Worm (Caenorhabditis elegans): Measurements from ENCODE around the gene nhr-116.
A peak's percentile ranks its signal among the peaks of the same experiment; 100 is the strongest.

nhr-116 gene

ce11 chrV:16882260-16882918 lies 29.6 kb upstream of the nhr-116 start, which contains the start of the genes F09C6.11 and F09C6.12:
Gene F09C6.11 (minus strand): TSS chrV:16882310.
Gene F09C6.12 (plus strand): TSS chrV:16882868.
- TF ChIP-seq nhr-48 (tag; optimal IDR thresholded peaks at IDR 0.05) (no peak), ztf-7 (tag; optimal IDR thresholded peaks at IDR 0.05) (no peak), pha-4 (GFP tag; IDR thresholded peaks at IDR 0.05) (no peak), pha-4 (tag; optimal IDR thresholded peaks at IDR 0.05) (peak; percentile 27), nhr-25 (tag; optimal IDR thresholded peaks at IDR 0.05; ENCODE audit: borderline replicate concordance, insufficient read depth) (no peak), aha-1 (tag) (no peak), nhr-111 (GFP tag; optimal IDR thresholded peaks at IDR 0.05) (no peak), cey-2 (tag; optimal IDR thresholded peaks at IDR 0.05; ENCODE audit: borderline replicate concordance, insufficient read depth) (no peak)

- TF ChIP-seq unc-62 (GFP tag; optimal IDR thresholded peaks at IDR 0.05 in 1 of 2) (peak in 1 of 2 experiments; percentile 6), unc-62 (tag; optimal IDR thresholded peaks at IDR 0.05) (no peak), ZK546.5 (tag; optimal IDR thresholded peaks at IDR 0.05) (no peak)
Measured at ce11 chrV:16884744-16885143, 27.3 kb upstream of the nhr-116 start, which contains the start of gene F09C6.13. Gene F09C6.13 (plus strand): TSS chrV:16885044.

ce11 chrV:16888788-16889325 lies 23.2 kb upstream of the nhr-116 start, which contains the start of the genes ifas-2 and fbxa-44:
Gene ifas-2 (minus strand): TSS chrV:16888888.
Gene fbxa-44 (plus strand): TSS chrV:16889275.
- no peak for TF ChIP-seq fkh-10 (GFP tag; optimal IDR thresholded peaks at IDR 0.05)
- no peak for TF ChIP-seq spr-1 (tag; optimal IDR thresholded peaks at IDR 0.05)
- no peak for TF ChIP-seq lin-15B (tag; optimal IDR thresholded peaks at IDR 0.05)
- no peak for TF ChIP-seq T26A8.4 (GFP tag; IDR thresholded peaks at IDR 0.05)
- no peak for TF ChIP-seq zip-2 (tag; optimal IDR thresholded peaks at IDR 0.05)
- TF ChIP-seq hmg-1.1 (GFP tag; IDR thresholded peaks at IDR 0.05) = no peak
- no peak for TF ChIP-seq mxl-2 (GFP tag; conservative IDR thresholded peaks at IDR 0.05)
- TF ChIP-seq dpl-1 (GFP tag; optimal IDR thresholded peaks at IDR 0.05) = no peak
- TF ChIP-seq madf-9 (GFP tag; conservative IDR thresholded peaks at IDR 0.05) = no peak
- TF ChIP-seq madf-5 (GFP tag; IDR thresholded peaks at IDR 0.05) = no peak
- TF ChIP-seq sdz-12 (GFP tag; optimal IDR thresholded peaks at IDR 0.05) = no peak

DNA sequence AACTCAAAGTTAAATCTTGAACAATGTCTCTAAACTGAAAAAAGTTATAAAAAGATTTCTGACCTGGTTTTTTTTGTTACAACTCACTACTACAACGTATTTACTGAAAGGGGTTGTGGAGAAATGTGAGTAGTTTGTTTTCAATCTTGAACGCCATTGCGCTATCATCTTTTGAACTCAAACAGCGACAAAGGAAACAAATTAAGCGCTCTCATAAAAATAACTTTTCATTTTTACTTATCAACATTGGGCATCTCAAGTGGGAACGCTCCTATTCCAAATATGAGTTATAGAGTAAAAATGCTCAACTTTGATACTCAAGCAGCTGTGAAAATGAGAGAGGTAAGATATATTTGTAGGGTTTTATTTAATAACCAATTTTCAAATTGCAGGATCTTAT lies 18.6 kb upstream of the nhr-116 start, which contains the start of gene F09C6.15:
Gene F09C6.15, plus strand, starts transcription at position 301 of the 400 bp plus-strand sequence.
- TF ChIP-seq daf-8 (GFP tag; IDR thresholded peaks at IDR 0.05) (no peak), lin-38 (GFP tag; IDR thresholded peaks at IDR 0.05) (no peak), unc-130 (GFP tag; optimal IDR thresholded peaks at IDR 0.05) (no peak)

DNA sequence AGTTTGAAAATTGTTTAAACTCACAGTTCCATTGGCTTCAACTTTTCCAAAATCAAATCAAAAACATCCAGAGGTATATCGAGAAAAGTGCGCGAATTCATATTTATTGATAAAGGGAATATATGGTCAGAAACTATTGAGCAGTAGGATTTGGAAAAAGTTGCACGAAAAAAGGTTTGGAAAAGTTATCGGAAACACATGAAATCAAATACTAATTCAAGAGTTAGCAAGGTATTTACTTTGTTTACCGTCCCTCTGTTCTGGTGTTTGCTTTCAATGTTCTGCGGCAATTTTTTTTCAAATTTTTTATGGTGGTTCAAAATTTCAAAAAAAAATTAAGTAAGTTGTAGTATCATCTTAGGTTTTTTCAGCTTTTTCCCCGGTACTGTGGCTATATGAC lies 12.7 kb upstream of the nhr-116 start, which contains the start of gene fbxa-45:
Gene fbxa-45, minus strand, starts transcription at position 101 of the 400 bp plus-strand sequence.
- TF ChIP-seq hlh-11 (tag; optimal IDR thresholded peaks at IDR 0.05) (no peak), mep-1 (tag; optimal IDR thresholded peaks at IDR 0.05) (no peak), lim-7 (GFP tag; IDR thresholded peaks at IDR 0.05) (no peak), ceh-32 (tag; optimal IDR thresholded peaks at IDR 0.05; ENCODE audit: poor library complexity) (no peak), hmg-1.1 (GFP tag; IDR thresholded peaks at IDR 0.05) (no peak), gei-8 (GFP tag; optimal IDR thresholded peaks at IDR 0.05) (no peak), ama-1 (optimal IDR thresholded peaks at IDR 0.05) (no peak), nhr-6 (tag; optimal IDR thresholded peaks at IDR 0.05) (no peak), zfp-3 (GFP tag; conservative IDR thresholded peaks at IDR 0.05) (no peak), ctbp-1 (GFP tag; IDR thresholded peaks at IDR 0.05) (no peak), vab-7 (GFP tag; IDR thresholded peaks at IDR 0.05) (no peak), aly-2 (tag; optimal IDR thresholded peaks at IDR 0.05) (no peak), skn-1 (tag; optimal IDR thresholded peaks at IDR 0.05) (no peak), ZK546.5 (tag; optimal IDR thresholded peaks at IDR 0.05) (no peak), nhr-102 (tag; optimal IDR thresholded peaks at IDR 0.05) (no peak), T20F7.1 (GFP tag; optimal IDR thresholded peaks at IDR 0.05) (no peak), snpc-4 (tag; optimal IDR thresholded peaks at IDR 0.05) (no peak)

Measured in whole organism, L4 larva.